Worm (Caenorhabditis elegans) whole organism, L2 larva: ENCODE measurements around the gene rad-54.B.

ENCODE experiments used
- C34F6.9 ChIP-seq: fragments of 150-350 bp; optimal IDR thresholded peaks from 2 replicates; lab custom pipeline; 2014; ENCODE audit warnings: missing biosample characterization, missing genetic modification characterization
- R02D3.7 ChIP-seq: fragments of 150-350 bp; optimal IDR thresholded peaks from 2 replicates; lab custom pipeline; 2014; ENCODE audit warnings: missing biosample characterization, missing genetic modification characterization
- alr-1 ChIP-seq: fragments of 150-350 bp; optimal IDR thresholded peaks from 2 replicates; lab custom pipeline; 2014; ENCODE audit warnings: missing biosample characterization, missing genetic modification characterization
- aly-2 ChIP-seq: fragments of 150-350 bp; optimal IDR thresholded peaks from 2 replicates; lab custom pipeline; 2014; ENCODE audit warnings: missing biosample characterization, missing genetic modification characterization
- ceh-82 ChIP-seq: fragments of 150-350 bp; optimal IDR thresholded peaks from 2 replicates; lab custom pipeline; 2014; ENCODE audit warnings: missing biosample characterization, missing genetic modification characterization
- crh-2 ChIP-seq: sonication (generic microtip); optimal IDR thresholded peaks from 2 replicates; lab custom pipeline; 2017; ENCODE audit warnings: missing biosample characterization, missing genetic modification characterization
- elt-3 ChIP-seq: sonication (generic microtip); optimal IDR thresholded peaks from 2 replicates; lab custom pipeline; 2017; ENCODE audit warnings: missing biosample characterization, missing genetic modification characterization
- gmeb-1 ChIP-seq: fragments of 150-350 bp; optimal IDR thresholded peaks from 2 replicates; lab custom pipeline; 2014; ENCODE audit warnings: missing biosample characterization, missing genetic modification characterization
- lin-11 ChIP-seq: fragments of 150-350 bp; sonication (generic microtip); optimal IDR thresholded peaks from 2 replicates; lab custom pipeline; 2014; ENCODE audit warnings: missing biosample characterization, missing genetic modification characterization, inconsistent platforms, mixed read lengths
- mbf-1 ChIP-seq: sonication (generic microtip); optimal IDR thresholded peaks from 2 replicates; lab custom pipeline; 2017; ENCODE audit warnings: missing biosample characterization, missing genetic modification characterization
- mdl-1 ChIP-seq, 2 experiments: fragments of 150-350 bp in 1 of 2; sonication (generic microtip) in 1 of 2; optimal IDR thresholded peaks; 2 replicates each; lab custom pipeline; 2017; ENCODE audit warnings: missing biosample characterization in 2 of 2, missing genetic modification characterization in 2 of 2
- nhr-11 ChIP-seq: fragments of 150-350 bp; optimal IDR thresholded peaks from 2 replicates; lab custom pipeline; 2014; ENCODE audit warnings: missing biosample characterization, missing genetic modification characterization
- nhr-21 ChIP-seq: fragments of 150-350 bp; optimal IDR thresholded peaks from 2 replicates; lab custom pipeline; 2014; ENCODE audit warnings: missing biosample characterization, missing genetic modification characterization
- nhr-23 ChIP-seq: fragments of 150-350 bp; optimal IDR thresholded peaks from 2 replicates; lab custom pipeline; 2014; ENCODE audit warnings: missing biosample characterization, missing genetic modification reagents, missing genetic modification characterization
- nhr-25 ChIP-seq: fragments of 150-350 bp; sonication (generic microtip); optimal IDR thresholded peaks from 3 replicates; lab custom pipeline; 2014; ENCODE audit warnings: missing biosample characterization, missing genetic modification characterization
- nhr-77 ChIP-seq: fragments of 150-350 bp; optimal IDR thresholded peaks from 2 replicates; lab custom pipeline; 2014; ENCODE audit warnings: missing biosample characterization, missing genetic modification characterization
- skn-1 ChIP-seq: sonication (generic microtip); optimal IDR thresholded peaks from 2 replicates; lab custom pipeline; 2017; ENCODE audit warnings: missing biosample characterization, missing genetic modification characterization
- sma-3 ChIP-seq: sonication (generic microtip); optimal IDR thresholded peaks from 2 replicates; lab custom pipeline; 2016; ENCODE audit warnings: missing genetic modification reagents, missing genetic modification characterization, missing compliant biosample characterization
- sma-9 ChIP-seq, 2 experiments: fragments of 150-350 bp in 1 of 2; sonication (generic microtip) in 1 of 2; optimal IDR thresholded peaks; 2 replicates each; lab custom pipeline; 2014 to 2016; ENCODE audit warnings: missing genetic modification characterization in 2 of 2, mild to moderate bottlenecking in 1 of 2, missing biosample characterization in 1 of 2, missing compliant biosample characterization in 1 of 2, missing genetic modification reagents in 1 of 2, moderate library complexity in 1 of 2
- snpc-4 ChIP-seq: fragments of 150-350 bp; optimal IDR thresholded peaks from 2 replicates; lab custom pipeline; 2014; ENCODE audit warnings: missing biosample characterization, missing genetic modification characterization
- unc-39 ChIP-seq: fragments of 150-350 bp; optimal IDR thresholded peaks from 2 replicates; lab custom pipeline; 2014; ENCODE audit warnings: missing biosample characterization, missing genetic modification characterization
- unc-55 ChIP-seq: fragments of 150-350 bp; sonication (generic microtip); optimal IDR thresholded peaks from 3 replicates; lab custom pipeline; 2014; ENCODE audit warnings: missing biosample characterization, missing genetic modification reagents, missing genetic modification characterization
- zag-1 ChIP-seq: fragments of 150-350 bp; optimal IDR thresholded peaks from 2 replicates; lab custom pipeline; 2014; ENCODE audit warnings: missing biosample characterization, missing genetic modification characterization
- ztf-1 ChIP-seq: fragments of 200-800 bp; sonication (Bioruptor generic); conservative IDR thresholded peaks from 2 replicates; pipeline ENCODE4 v1.3.6; 2022; ENCODE audit warnings: missing genetic modification characterization, missing compliant biosample characterization
- ztf-4 ChIP-seq: fragments of 150-350 bp; optimal IDR thresholded peaks from 2 replicates; lab custom pipeline; 2014; ENCODE audit warnings: missing biosample characterization, missing genetic modification characterization

Gene rad-54.B

DNA sequence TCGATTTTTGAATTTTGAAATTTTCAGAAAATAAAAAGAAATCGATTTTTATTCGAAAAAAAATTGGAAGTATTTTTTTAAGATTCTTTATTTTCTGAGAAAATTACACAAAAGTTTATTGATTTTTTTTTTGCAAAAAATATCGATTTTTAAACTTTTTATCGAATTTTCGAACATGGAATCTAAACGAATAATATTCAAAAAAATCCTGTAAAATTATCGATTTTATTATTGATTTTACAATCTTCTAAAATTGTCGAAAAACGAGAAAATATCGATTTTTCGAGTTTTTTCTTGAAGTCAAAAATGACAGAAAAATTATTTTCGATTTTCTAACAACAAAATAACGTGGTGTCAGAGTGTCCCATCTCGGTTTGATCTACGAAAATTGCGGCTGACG, 55.9 kb downstream of the rad-54.B start:
- TF ChIP-seq nhr-77 (tag; lab: Kevin White, UChicago), result no peak
- TF ChIP-seq ceh-82, result no peak
- TF ChIP-seq unc-39, result no peak
- no peak for TF ChIP-seq zag-1 (tag; lab: Kevin White, UChicago)
- no peak for TF ChIP-seq nhr-11 (tag; lab: Kevin White, UChicago)
- no peak for TF ChIP-seq nhr-23 (tag; lab: Kevin White, UChicago)
- no peak for TF ChIP-seq sma-3
- TF ChIP-seq elt-3, result no peak
- TF ChIP-seq mbf-1 (tag; lab: Kevin White, UChicago), result no peak
- no peak for TF ChIP-seq R02D3.7 (tag; lab: Kevin White, UChicago)
- TF ChIP-seq, all 48 proteins: peak for 0

ce11 chrIV:17010274-17010673, 60.4 kb downstream of the rad-54.B start:
- TF ChIP-seq nhr-21 (tag; lab: Kevin White, UChicago) (no peak), nhr-11 (tag; lab: Kevin White, UChicago) (no peak), skn-1 (tag; lab: Kevin White, UChicago) (no peak), gmeb-1 (tag; lab: Kevin White, UChicago) (no peak), aly-2 (no peak), C34F6.9 (tag; lab: Kevin White, UChicago) (no peak), ztf-1 (GFP tag; lab: Robert Waterston, UW) (no peak), sma-9 (GFP tag; optimal IDR thresholded peaks at IDR 0.05; lab: Kevin White, UChicago) (no peak), sma-9 (tag; optimal IDR thresholded peaks at IDR 0.05; lab: Kevin White, UChicago) (no peak), alr-1 (tag; lab: Kevin White, UChicago) (no peak), lin-11 (tag; lab: Kevin White, UChicago) (no peak), nhr-77 (tag; lab: Kevin White, UChicago) (no peak), crh-2 (tag; lab: Kevin White, UChicago) (no peak), nhr-25 (tag; lab: Kevin White, UChicago) (no peak), mdl-1 (tag; optimal IDR thresholded peaks at IDR 0.05; lab: Kevin White, UChicago) (no peak), unc-55 (no peak), snpc-4 (tag; lab: Kevin White, UChicago) (no peak), ztf-4 (no peak)
- TF ChIP-seq, all 48 proteins: peak for 0
